Worm (Caenorhabditis elegans) whole organism, L2 larva: ENCODE results near the gene syx-4.

Experiments used
- F13H6.1 ChIP-seq: sonication (generic microtip); optimal IDR thresholded peaks from 2 replicates; lab custom pipeline; 2016; ENCODE audit warnings: missing genetic modification characterization, missing compliant biosample characterization
- R02D3.7 ChIP-seq: fragments of 150-350 bp; optimal IDR thresholded peaks from 2 replicates; lab custom pipeline; 2014; ENCODE audit warnings: missing biosample characterization, missing genetic modification characterization
- Y55F3AM.14 ChIP-seq: fragments of 200-800 bp; sonication (Bioruptor generic); optimal IDR thresholded peaks from 2 replicates; lab custom pipeline; 2018; ENCODE audit warnings: mild to moderate bottlenecking, missing genetic modification characterization, missing compliant biosample characterization
- alr-1 ChIP-seq: fragments of 150-350 bp; optimal IDR thresholded peaks from 2 replicates; lab custom pipeline; 2014; ENCODE audit warnings: missing biosample characterization, missing genetic modification characterization
- aly-2 ChIP-seq: fragments of 150-350 bp; optimal IDR thresholded peaks from 2 replicates; lab custom pipeline; 2014; ENCODE audit warnings: missing biosample characterization, missing genetic modification characterization
- ceh-16 ChIP-seq: fragments of 150-350 bp; optimal IDR thresholded peaks from 2 replicates; lab custom pipeline; 2014; ENCODE audit warnings: missing biosample characterization, missing genetic modification characterization
- ceh-82 ChIP-seq: fragments of 150-350 bp; optimal IDR thresholded peaks from 2 replicates; lab custom pipeline; 2014; ENCODE audit warnings: missing biosample characterization, missing genetic modification characterization
- crh-2 ChIP-seq: sonication (generic microtip); optimal IDR thresholded peaks from 2 replicates; lab custom pipeline; 2017; ENCODE audit warnings: missing biosample characterization, missing genetic modification characterization
- egl-27 ChIP-seq: sonication (generic microtip); optimal IDR thresholded peaks from 3 replicates; lab custom pipeline; 2017; ENCODE audit warnings: missing biosample characterization, missing genetic modification reagents, missing genetic modification characterization
- elt-1 ChIP-seq: fragments of 150-350 bp; optimal IDR thresholded peaks from 2 replicates; lab custom pipeline; 2014; ENCODE audit warnings: missing biosample characterization, missing genetic modification characterization
- elt-3 ChIP-seq: sonication (generic microtip); optimal IDR thresholded peaks from 2 replicates; lab custom pipeline; 2017; ENCODE audit warnings: missing biosample characterization, missing genetic modification characterization
- fos-1 ChIP-seq: fragments of 150-350 bp; optimal IDR thresholded peaks from 2 replicates; lab custom pipeline; 2014; ENCODE audit warnings: missing biosample characterization, missing genetic modification characterization
- gmeb-1 ChIP-seq: fragments of 150-350 bp; optimal IDR thresholded peaks from 2 replicates; lab custom pipeline; 2014; ENCODE audit warnings: missing biosample characterization, missing genetic modification characterization
- lin-11 ChIP-seq: fragments of 150-350 bp; sonication (generic microtip); optimal IDR thresholded peaks from 2 replicates; lab custom pipeline; 2014; ENCODE audit warnings: missing biosample characterization, missing genetic modification characterization, inconsistent platforms, mixed read lengths
- lin-39 ChIP-seq: fragments of 150-350 bp; optimal IDR thresholded peaks from 2 replicates; lab custom pipeline; 2014; ENCODE audit warnings: missing biosample characterization, missing genetic modification reagents, missing genetic modification characterization
- lsy-2 ChIP-seq, 2 experiments: fragments of 150-350 bp in 1 of 2; sonication (generic microtip) in 1 of 2; optimal IDR thresholded peaks; 2 replicates each; lab custom pipeline; 2014 to 2017; ENCODE audit warnings: missing biosample characterization in 2 of 2, missing genetic modification characterization in 2 of 2
- mab-5 ChIP-seq: fragments of 150-350 bp; optimal IDR thresholded peaks from 2 replicates; lab custom pipeline; 2014; ENCODE audit warnings: missing biosample characterization, missing genetic modification characterization
- mbf-1 ChIP-seq: sonication (generic microtip); optimal IDR thresholded peaks from 2 replicates; lab custom pipeline; 2017; ENCODE audit warnings: missing biosample characterization, missing genetic modification characterization
- mdl-1 ChIP-seq, 2 experiments: fragments of 150-350 bp in 1 of 2; sonication (generic microtip) in 1 of 2; optimal IDR thresholded peaks; 2 replicates each; lab custom pipeline; 2017; ENCODE audit warnings: missing biosample characterization in 2 of 2, missing genetic modification characterization in 2 of 2
- nhr-11 ChIP-seq: fragments of 150-350 bp; optimal IDR thresholded peaks from 2 replicates; lab custom pipeline; 2014; ENCODE audit warnings: missing biosample characterization, missing genetic modification characterization
- nhr-129 ChIP-seq: fragments of 150-350 bp; optimal IDR thresholded peaks from 2 replicates; lab custom pipeline; 2014; ENCODE audit warnings: missing biosample characterization, missing genetic modification characterization
- nhr-21 ChIP-seq: fragments of 150-350 bp; optimal IDR thresholded peaks from 2 replicates; lab custom pipeline; 2014; ENCODE audit warnings: missing biosample characterization, missing genetic modification characterization
- nhr-23 ChIP-seq: fragments of 150-350 bp; optimal IDR thresholded peaks from 2 replicates; lab custom pipeline; 2014; ENCODE audit warnings: missing biosample characterization, missing genetic modification reagents, missing genetic modification characterization
- nhr-237 ChIP-seq: fragments of 150-350 bp; optimal IDR thresholded peaks from 2 replicates; lab custom pipeline; 2014; ENCODE audit warnings: missing biosample characterization, missing genetic modification characterization
- nhr-25 ChIP-seq: fragments of 150-350 bp; sonication (generic microtip); optimal IDR thresholded peaks from 3 replicates; lab custom pipeline; 2014; ENCODE audit warnings: missing biosample characterization, missing genetic modification characterization
- nhr-77 ChIP-seq: fragments of 150-350 bp; optimal IDR thresholded peaks from 2 replicates; lab custom pipeline; 2014; ENCODE audit warnings: missing biosample characterization, missing genetic modification characterization
- peb-1 ChIP-seq: fragments of 150-350 bp; optimal IDR thresholded peaks from 2 replicates; lab custom pipeline; 2014; ENCODE audit warnings: missing biosample characterization, missing genetic modification characterization
- skn-1 ChIP-seq: sonication (generic microtip); optimal IDR thresholded peaks from 2 replicates; lab custom pipeline; 2017; ENCODE audit warnings: missing biosample characterization, missing genetic modification characterization
- sma-3 ChIP-seq: sonication (generic microtip); optimal IDR thresholded peaks from 2 replicates; lab custom pipeline; 2016; ENCODE audit warnings: missing genetic modification reagents, missing genetic modification characterization, missing compliant biosample characterization
- sma-9 ChIP-seq, 2 experiments: fragments of 150-350 bp in 1 of 2; sonication (generic microtip) in 1 of 2; optimal IDR thresholded peaks; 2 replicates each; lab custom pipeline; 2014 to 2016; ENCODE audit warnings: missing genetic modification characterization in 2 of 2, mild to moderate bottlenecking in 1 of 2, missing biosample characterization in 1 of 2, missing compliant biosample characterization in 1 of 2, missing genetic modification reagents in 1 of 2, moderate library complexity in 1 of 2
- snpc-4 ChIP-seq: fragments of 150-350 bp; optimal IDR thresholded peaks from 2 replicates; lab custom pipeline; 2014; ENCODE audit warnings: missing biosample characterization, missing genetic modification characterization
- zag-1 ChIP-seq: fragments of 150-350 bp; optimal IDR thresholded peaks from 2 replicates; lab custom pipeline; 2014; ENCODE audit warnings: missing biosample characterization, missing genetic modification characterization
- ztf-11 ChIP-seq: sonication (generic microtip); optimal IDR thresholded peaks from 2 replicates; lab custom pipeline; 2017; ENCODE audit warnings: missing biosample characterization, missing genetic modification characterization

The syx-4 gene

DNA sequence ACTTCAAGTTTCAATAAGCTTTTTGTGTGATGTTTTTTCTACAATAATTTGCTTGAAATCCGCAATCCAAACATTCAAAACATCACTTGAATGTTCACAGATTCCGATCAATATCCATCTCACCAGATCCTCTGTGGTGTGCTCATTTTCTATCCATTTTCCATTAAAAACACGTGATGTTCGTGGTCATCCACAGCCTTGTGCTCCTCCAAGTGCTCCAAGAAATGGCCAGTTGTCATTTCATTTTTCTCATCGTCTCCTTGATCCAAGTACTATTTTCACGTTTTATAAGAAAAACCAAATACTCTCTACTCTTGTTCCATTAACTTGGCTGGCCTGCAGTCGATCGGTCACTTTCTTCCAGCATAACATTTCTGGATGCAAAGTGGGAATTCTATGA, 19.1 kb downstream of the syx-4 start:
- TF ChIP-seq lsy-2 (tag; optimal IDR thresholded peaks at IDR 0.05; lab: Kevin White, UChicago): peak in 1 of 2 experiments; percentile 11
- peak; percentile 49 for TF ChIP-seq F13H6.1 (tag; lab: Kevin White, UChicago)
- no peak for TF ChIP-seq lin-39
- TF ChIP-seq gmeb-1 (tag; lab: Kevin White, UChicago): no peak
- no peak for TF ChIP-seq ceh-16 (tag; lab: Kevin White, UChicago)
- no peak for TF ChIP-seq nhr-21 (tag; lab: Kevin White, UChicago)
- no peak for TF ChIP-seq ztf-11 (tag; lab: Kevin White, UChicago)
- TF ChIP-seq snpc-4: no peak
- peak; percentile 18 for TF ChIP-seq mab-5 (tag; lab: Kevin White, UChicago)
- TF ChIP-seq nhr-129 (tag; lab: Kevin White, UChicago): peak; percentile 58
- no peak for TF ChIP-seq nhr-23
- no peak for TF ChIP-seq crh-2 (tag; lab: Kevin White, UChicago)
- no peak for TF ChIP-seq peb-1
- no peak for TF ChIP-seq zag-1 (tag; lab: Kevin White, UChicago)
- TF ChIP-seq skn-1 (tag; lab: Kevin White, UChicago): no peak
- no peak for TF ChIP-seq elt-1 (tag; lab: Kevin White, UChicago)
- peak; percentile 37 for TF ChIP-seq sma-9 (GFP tag; optimal IDR thresholded peaks at IDR 0.05; lab: Kevin White, UChicago)
- TF ChIP-seq sma-9 (tag; optimal IDR thresholded peaks at IDR 0.05; lab: Kevin White, UChicago): no peak
- no peak for TF ChIP-seq nhr-237 (tag; lab: Kevin White, UChicago)
- no peak for TF ChIP-seq nhr-11 (tag; lab: Kevin White, UChicago)

DNA sequence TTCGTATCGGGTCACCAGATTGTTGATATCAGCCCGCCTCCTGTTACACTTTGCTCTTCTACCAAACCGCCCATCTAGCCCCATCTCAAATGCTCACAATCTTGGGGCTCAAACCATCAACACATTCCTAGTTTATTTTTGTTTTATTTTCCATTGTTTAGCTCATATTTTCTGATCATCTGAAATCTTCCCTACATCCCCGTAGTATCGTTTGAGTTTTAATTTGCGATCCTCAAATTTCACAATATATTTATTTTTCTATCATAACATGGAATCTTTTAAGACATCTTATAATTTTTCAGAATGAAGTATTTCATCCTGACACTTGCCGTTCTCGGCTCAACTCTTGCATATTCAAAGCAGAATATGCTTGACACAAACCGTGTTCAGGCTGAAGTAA, 19.8 kb downstream of the syx-4 start, which contains the start of gene spp-10:
Gene spp-10 (plus strand): TSS at position 301 of the 400 bp plus-strand sequence.
- TF ChIP-seq mdl-1 (tag; optimal IDR thresholded peaks at IDR 0.05; lab: Kevin White, UChicago) (no peak), lin-11 (tag; lab: Kevin White, UChicago) (no peak), nhr-25 (tag; lab: Kevin White, UChicago) (no peak), ceh-82 (no peak)

DNA sequence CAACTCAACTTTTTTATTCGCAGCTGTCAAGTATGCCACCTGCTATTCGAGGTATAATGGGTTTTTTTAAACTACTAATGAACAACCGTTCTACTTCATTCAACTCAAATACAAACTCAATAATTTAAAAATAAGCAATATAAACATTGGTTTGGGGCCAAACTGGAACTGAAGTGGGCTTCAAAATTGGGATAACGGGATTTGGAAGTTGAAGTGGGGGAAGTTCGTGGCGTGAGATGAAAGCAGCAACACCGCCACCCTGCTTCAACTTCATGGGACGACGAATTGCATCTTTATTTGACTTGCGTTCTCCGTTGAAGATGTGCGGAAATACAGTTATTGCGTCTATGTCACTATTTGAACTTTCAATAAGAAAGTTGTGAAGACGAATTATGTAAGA, 21.4 kb downstream of the syx-4 start:
- TF ChIP-seq snpc-4: no peak
- no peak for TF ChIP-seq nhr-237 (tag; lab: Kevin White, UChicago)
- TF ChIP-seq ztf-11 (tag; lab: Kevin White, UChicago): no peak
- no peak for TF ChIP-seq nhr-11 (tag; lab: Kevin White, UChicago)
- no peak for TF ChIP-seq mbf-1
- TF ChIP-seq elt-3 (tag; lab: Kevin White, UChicago): no peak
- no peak for TF ChIP-seq nhr-77
- no peak for TF ChIP-seq sma-9 (GFP tag; optimal IDR thresholded peaks at IDR 0.05; lab: Kevin White, UChicago)
- no peak for TF ChIP-seq sma-9 (tag; optimal IDR thresholded peaks at IDR 0.05; lab: Kevin White, UChicago)
- TF ChIP-seq R02D3.7 (tag; lab: Kevin White, UChicago): no peak
- no peak for TF ChIP-seq Y55F3AM.14 (GFP tag; lab: Kevin White, UChicago)
- no peak for TF ChIP-seq alr-1 (tag; lab: Kevin White, UChicago)
- no peak for TF ChIP-seq elt-1 (tag; lab: Kevin White, UChicago)
- TF ChIP-seq aly-2 (tag; lab: Kevin White, UChicago): no peak
- TF ChIP-seq, all 48 proteins: peak for 0

DNA sequence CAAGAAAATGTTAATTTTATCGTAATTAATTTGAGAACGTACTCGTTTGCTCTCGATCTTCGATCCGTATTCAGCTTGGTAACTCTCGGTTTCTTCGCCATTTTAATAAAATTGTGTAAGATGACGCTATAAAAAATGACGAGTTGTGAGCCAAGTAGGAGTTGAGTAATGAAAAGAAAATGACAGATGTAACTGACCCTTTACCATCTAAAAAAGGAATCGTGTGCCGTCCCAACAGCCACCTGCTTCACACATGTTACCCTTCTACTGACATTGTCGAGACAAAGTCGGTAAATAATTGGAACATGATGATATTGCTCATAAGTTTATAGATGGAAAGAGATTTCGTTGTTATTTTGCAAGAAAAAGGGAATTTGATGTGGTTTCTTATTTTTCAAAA, 22.3 kb downstream of the syx-4 start, which contains the start of gene hlh-12:
Gene hlh-12 (minus strand): TSS at position 101 of the 400 bp plus-strand sequence.
- no peak for TF ChIP-seq peb-1

DNA sequence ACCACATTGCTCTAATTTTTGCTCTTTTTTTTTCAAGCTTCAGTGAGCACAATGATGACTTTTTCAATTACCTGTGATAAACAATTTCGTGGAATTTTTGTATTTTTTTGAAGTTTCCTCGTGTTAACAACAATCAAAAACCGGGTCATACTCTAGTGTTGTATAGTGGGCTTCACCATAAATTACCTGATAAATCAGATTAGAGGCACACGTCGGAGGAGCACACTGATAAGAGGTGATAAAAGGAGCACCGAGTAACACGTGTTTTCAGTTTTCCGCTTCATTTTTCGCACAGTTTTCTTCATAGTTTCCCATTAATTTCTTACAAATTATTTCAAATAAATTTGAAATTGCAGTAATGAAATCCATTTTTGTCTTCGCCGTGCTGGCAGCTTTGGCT, 24.2 kb downstream of the syx-4 start, which contains the start of gene spp-8:
Gene spp-8 (plus strand): TSS at position 357 of the 400 bp plus-strand sequence.
- peak; percentile 55 for TF ChIP-seq sma-9 (GFP tag; optimal IDR thresholded peaks at IDR 0.05; lab: Kevin White, UChicago)
- no peak for TF ChIP-seq sma-9 (tag; optimal IDR thresholded peaks at IDR 0.05; lab: Kevin White, UChicago)
- TF ChIP-seq fos-1 (tag; lab: Kevin White, UChicago): peak; percentile 78
- no peak for TF ChIP-seq egl-27 (tag; lab: Kevin White, UChicago)
- peak; percentile 41 for TF ChIP-seq skn-1 (tag; lab: Kevin White, UChicago)
- peak; percentile 5 for TF ChIP-seq sma-3 (GFP tag; lab: Kevin White, UChicago)
- TF ChIP-seq mab-5 (tag; lab: Kevin White, UChicago): no peak
- TF ChIP-seq nhr-23: no peak
- TF ChIP-seq gmeb-1 (tag; lab: Kevin White, UChicago): peak; percentile 40
- peak in 1 of 2 experiments; percentile 43 for TF ChIP-seq mdl-1 (tag; optimal IDR thresholded peaks at IDR 0.05; lab: Kevin White, UChicago)
- TF ChIP-seq crh-2 (tag; lab: Kevin White, UChicago): peak; percentile 81
